Worm (Caenorhabditis elegans) whole organism, L3 larva: ENCODE measurements around the gene gldi-6.

Experiments
- ama-1 ChIP-seq: fragments of 150-350 bp; optimal IDR thresholded peaks from 2 replicates; lab custom pipeline; 2018
- ceh-9 ChIP-seq: sonication (generic microtip); optimal IDR thresholded peaks from 2 replicates; lab custom pipeline; 2018; ENCODE audit warnings: missing biosample characterization, missing genetic modification characterization
- egl-5 ChIP-seq: fragments of 150-350 bp; optimal IDR thresholded peaks from 2 replicates; lab custom pipeline; 2017; ENCODE audit warnings: missing biosample characterization, missing genetic modification reagents, missing genetic modification characterization, inconsistent platforms
- elt-1 ChIP-seq: fragments of 150-350 bp; optimal IDR thresholded peaks from 2 replicates; lab custom pipeline; 2014; ENCODE audit warnings: missing biosample characterization, missing genetic modification characterization
- elt-3 ChIP-seq, 3 experiments: fragments of 150-350 bp in 1 of 3; sonication (generic microtip) in 2 of 3; optimal IDR thresholded peaks; 2 replicates in 2 of 3; 4 replicates in 1 of 3; lab custom pipeline; 2014 to 2017; ENCODE audit warnings: missing biosample characterization in 3 of 3, missing genetic modification characterization in 3 of 3
- fos-1 ChIP-seq: fragments of 150-350 bp; optimal IDR thresholded peaks from 2 replicates; lab custom pipeline; 2014; ENCODE audit warnings: missing biosample characterization, missing genetic modification characterization
- zag-1 ChIP-seq: fragments of 150-350 bp; optimal IDR thresholded peaks from 2 replicates; lab custom pipeline; 2014; ENCODE audit warnings: missing biosample characterization, missing genetic modification characterization

- TF ChIP-seq ceh-9 (tag; lab: Kevin White, UChicago) (no peak), elt-3 (tag; optimal IDR thresholded peaks at IDR 0.05; lab: Kevin White, UChicago) (no peak), elt-1 (tag; lab: Kevin White, UChicago) (no peak), egl-5 (tag; lab: Kevin White, UChicago) (peak; percentile 69), ama-1 (no peak), fos-1 (no peak), zag-1 (tag; lab: Kevin White, UChicago) (no peak)
Measured at ce11 chrII:3482231-3482630, 35.5 kb downstream of the gldi-6 start, which contains the start of gene smu-2.
